Worm (Caenorhabditis elegans) whole organism, L2 larva: ENCODE data around the gene ZK856.19.

ENCODE experiments used
- C34F6.9 ChIP-seq: fragments of 150-350 bp; optimal IDR thresholded peaks from 2 replicates; lab custom pipeline; 2014; ENCODE audit warnings: missing biosample characterization, missing genetic modification characterization
- F13H6.1 ChIP-seq: sonication (generic microtip); optimal IDR thresholded peaks from 2 replicates; lab custom pipeline; 2016; ENCODE audit warnings: missing genetic modification characterization, missing compliant biosample characterization
- R02D3.7 ChIP-seq: fragments of 150-350 bp; optimal IDR thresholded peaks from 2 replicates; lab custom pipeline; 2014; ENCODE audit warnings: missing biosample characterization, missing genetic modification characterization
- Y55F3AM.14 ChIP-seq: fragments of 200-800 bp; sonication (Bioruptor generic); optimal IDR thresholded peaks from 2 replicates; lab custom pipeline; 2018; ENCODE audit warnings: mild to moderate bottlenecking, missing genetic modification characterization, missing compliant biosample characterization
- ZK546.5 ChIP-seq: sonication (generic microtip); optimal IDR thresholded peaks from 2 replicates; lab custom pipeline; 2017; ENCODE audit warnings: missing biosample characterization, missing genetic modification characterization
- alr-1 ChIP-seq: fragments of 150-350 bp; optimal IDR thresholded peaks from 2 replicates; lab custom pipeline; 2014; ENCODE audit warnings: missing biosample characterization, missing genetic modification characterization
- aly-2 ChIP-seq: fragments of 150-350 bp; optimal IDR thresholded peaks from 2 replicates; lab custom pipeline; 2014; ENCODE audit warnings: missing biosample characterization, missing genetic modification characterization
- ama-1 ChIP-seq: fragments of 150-350 bp; optimal IDR thresholded peaks from 2 replicates; lab custom pipeline; 2018; ENCODE audit warnings: inconsistent platforms
- blmp-1 ChIP-seq: sonication (generic microtip); optimal IDR thresholded peaks from 2 replicates; lab custom pipeline; 2017; ENCODE audit warnings: missing genetic modification characterization, mild to moderate bottlenecking, missing compliant biosample characterization, antibody characterized with exemption, moderate library complexity; ENCODE audit not compliant: insufficient read depth
- ceh-16 ChIP-seq: fragments of 150-350 bp; optimal IDR thresholded peaks from 2 replicates; lab custom pipeline; 2014; ENCODE audit warnings: missing biosample characterization, missing genetic modification characterization
- ceh-82 ChIP-seq: fragments of 150-350 bp; optimal IDR thresholded peaks from 2 replicates; lab custom pipeline; 2014; ENCODE audit warnings: missing biosample characterization, missing genetic modification characterization
- crh-2 ChIP-seq: sonication (generic microtip); optimal IDR thresholded peaks from 2 replicates; lab custom pipeline; 2017; ENCODE audit warnings: missing biosample characterization, missing genetic modification characterization
- dmd-4 ChIP-seq: sonication (generic microtip); optimal IDR thresholded peaks from 2 replicates; lab custom pipeline; 2017; ENCODE audit warnings: missing biosample characterization, missing genetic modification characterization
- egl-27 ChIP-seq: sonication (generic microtip); optimal IDR thresholded peaks from 3 replicates; lab custom pipeline; 2017; ENCODE audit warnings: missing biosample characterization, missing genetic modification reagents, missing genetic modification characterization
- elt-1 ChIP-seq: fragments of 150-350 bp; optimal IDR thresholded peaks from 2 replicates; lab custom pipeline; 2014; ENCODE audit warnings: missing biosample characterization, missing genetic modification characterization
- elt-3 ChIP-seq: sonication (generic microtip); optimal IDR thresholded peaks from 2 replicates; lab custom pipeline; 2017; ENCODE audit warnings: missing biosample characterization, missing genetic modification characterization
- fos-1 ChIP-seq: fragments of 150-350 bp; optimal IDR thresholded peaks from 2 replicates; lab custom pipeline; 2014; ENCODE audit warnings: missing biosample characterization, missing genetic modification characterization
- gmeb-1 ChIP-seq: fragments of 150-350 bp; optimal IDR thresholded peaks from 2 replicates; lab custom pipeline; 2014; ENCODE audit warnings: missing biosample characterization, missing genetic modification characterization
- lin-11 ChIP-seq: fragments of 150-350 bp; sonication (generic microtip); optimal IDR thresholded peaks from 2 replicates; lab custom pipeline; 2014; ENCODE audit warnings: missing biosample characterization, missing genetic modification characterization, inconsistent platforms, mixed read lengths
- lin-13 ChIP-seq: fragments of 150-350 bp; optimal IDR thresholded peaks from 2 replicates; lab custom pipeline; 2014; ENCODE audit warnings: missing biosample characterization, missing genetic modification reagents, missing genetic modification characterization
- lin-39 ChIP-seq: fragments of 150-350 bp; optimal IDR thresholded peaks from 2 replicates; lab custom pipeline; 2014; ENCODE audit warnings: missing biosample characterization, missing genetic modification reagents, missing genetic modification characterization
- lsy-2 ChIP-seq, 2 experiments: fragments of 150-350 bp in 1 of 2; sonication (generic microtip) in 1 of 2; optimal IDR thresholded peaks; 2 replicates each; lab custom pipeline; 2014 to 2017; ENCODE audit warnings: missing biosample characterization in 2 of 2, missing genetic modification characterization in 2 of 2
- mab-5 ChIP-seq: fragments of 150-350 bp; optimal IDR thresholded peaks from 2 replicates; lab custom pipeline; 2014; ENCODE audit warnings: missing biosample characterization, missing genetic modification characterization
- mbf-1 ChIP-seq: sonication (generic microtip); optimal IDR thresholded peaks from 2 replicates; lab custom pipeline; 2017; ENCODE audit warnings: missing biosample characterization, missing genetic modification characterization
- mdl-1 ChIP-seq, 2 experiments: fragments of 150-350 bp in 1 of 2; sonication (generic microtip) in 1 of 2; optimal IDR thresholded peaks; 2 replicates each; lab custom pipeline; 2017; ENCODE audit warnings: missing biosample characterization in 2 of 2, missing genetic modification characterization in 2 of 2
- nhr-10 ChIP-seq: sonication (generic microtip); optimal IDR thresholded peaks from 2 replicates; lab custom pipeline; 2017; ENCODE audit warnings: missing biosample characterization, missing genetic modification characterization
- nhr-11 ChIP-seq: fragments of 150-350 bp; optimal IDR thresholded peaks from 2 replicates; lab custom pipeline; 2014; ENCODE audit warnings: missing biosample characterization, missing genetic modification characterization
- nhr-12 ChIP-seq: fragments of 150-350 bp; optimal IDR thresholded peaks from 2 replicates; lab custom pipeline; 2014; ENCODE audit warnings: missing biosample characterization, missing genetic modification characterization
- nhr-129 ChIP-seq: fragments of 150-350 bp; optimal IDR thresholded peaks from 2 replicates; lab custom pipeline; 2014; ENCODE audit warnings: missing biosample characterization, missing genetic modification characterization
- nhr-21 ChIP-seq: fragments of 150-350 bp; optimal IDR thresholded peaks from 2 replicates; lab custom pipeline; 2014; ENCODE audit warnings: missing biosample characterization, missing genetic modification characterization
- nhr-23 ChIP-seq: fragments of 150-350 bp; optimal IDR thresholded peaks from 2 replicates; lab custom pipeline; 2014; ENCODE audit warnings: missing biosample characterization, missing genetic modification reagents, missing genetic modification characterization
- nhr-237 ChIP-seq: fragments of 150-350 bp; optimal IDR thresholded peaks from 2 replicates; lab custom pipeline; 2014; ENCODE audit warnings: missing biosample characterization, missing genetic modification characterization
- nhr-25 ChIP-seq: fragments of 150-350 bp; sonication (generic microtip); optimal IDR thresholded peaks from 3 replicates; lab custom pipeline; 2014; ENCODE audit warnings: missing biosample characterization, missing genetic modification characterization
- nhr-6 ChIP-seq: fragments of 150-350 bp; optimal IDR thresholded peaks from 2 replicates; lab custom pipeline; 2014; ENCODE audit warnings: missing biosample characterization, missing genetic modification characterization
- nhr-77 ChIP-seq: fragments of 150-350 bp; optimal IDR thresholded peaks from 2 replicates; lab custom pipeline; 2014; ENCODE audit warnings: missing biosample characterization, missing genetic modification characterization
- peb-1 ChIP-seq: fragments of 150-350 bp; optimal IDR thresholded peaks from 2 replicates; lab custom pipeline; 2014; ENCODE audit warnings: missing biosample characterization, missing genetic modification characterization
- sem-4 ChIP-seq: fragments of 150-350 bp; optimal IDR thresholded peaks from 2 replicates; lab custom pipeline; 2014; ENCODE audit warnings: missing biosample characterization, missing genetic modification reagents, missing genetic modification characterization
- skn-1 ChIP-seq: sonication (generic microtip); optimal IDR thresholded peaks from 2 replicates; lab custom pipeline; 2017; ENCODE audit warnings: missing biosample characterization, missing genetic modification characterization
- sma-3 ChIP-seq: sonication (generic microtip); optimal IDR thresholded peaks from 2 replicates; lab custom pipeline; 2016; ENCODE audit warnings: missing genetic modification reagents, missing genetic modification characterization, missing compliant biosample characterization
- sma-9 ChIP-seq, 2 experiments: fragments of 150-350 bp in 1 of 2; sonication (generic microtip) in 1 of 2; optimal IDR thresholded peaks; 2 replicates each; lab custom pipeline; 2014 to 2016; ENCODE audit warnings: missing genetic modification characterization in 2 of 2, mild to moderate bottlenecking in 1 of 2, missing biosample characterization in 1 of 2, missing compliant biosample characterization in 1 of 2, missing genetic modification reagents in 1 of 2, moderate library complexity in 1 of 2
- snpc-4 ChIP-seq: fragments of 150-350 bp; optimal IDR thresholded peaks from 2 replicates; lab custom pipeline; 2014; ENCODE audit warnings: missing biosample characterization, missing genetic modification characterization
- unc-39 ChIP-seq: fragments of 150-350 bp; optimal IDR thresholded peaks from 2 replicates; lab custom pipeline; 2014; ENCODE audit warnings: missing biosample characterization, missing genetic modification characterization
- unc-55 ChIP-seq: fragments of 150-350 bp; sonication (generic microtip); optimal IDR thresholded peaks from 3 replicates; lab custom pipeline; 2014; ENCODE audit warnings: missing biosample characterization, missing genetic modification reagents, missing genetic modification characterization
- unc-62 ChIP-seq: fragments of 150-350 bp; optimal IDR thresholded peaks from 2 replicates; lab custom pipeline; 2014; ENCODE audit warnings: missing biosample characterization, missing genetic modification reagents, missing genetic modification characterization
- zag-1 ChIP-seq: fragments of 150-350 bp; optimal IDR thresholded peaks from 2 replicates; lab custom pipeline; 2014; ENCODE audit warnings: missing biosample characterization, missing genetic modification characterization
- ztf-1 ChIP-seq: fragments of 200-800 bp; sonication (Bioruptor generic); conservative IDR thresholded peaks from 2 replicates; pipeline ENCODE4 v1.3.6; 2022; ENCODE audit warnings: missing genetic modification characterization, missing compliant biosample characterization
- ztf-11 ChIP-seq: sonication (generic microtip); optimal IDR thresholded peaks from 2 replicates; lab custom pipeline; 2017; ENCODE audit warnings: missing biosample characterization, missing genetic modification characterization
- ztf-4 ChIP-seq: fragments of 150-350 bp; optimal IDR thresholded peaks from 2 replicates; lab custom pipeline; 2014; ENCODE audit warnings: missing biosample characterization, missing genetic modification characterization

The ZK856.19 gene

ce11 chrV:10178166-10178565, 26.5 kb downstream of the ZK856.19 start (continued):
- TF ChIP-seq nhr-237 (tag; lab: Kevin White, UChicago) (no peak), egl-27 (tag; lab: Kevin White, UChicago) (no peak), nhr-77 (tag; lab: Kevin White, UChicago) (no peak), zag-1 (no peak), sma-3 (peak; percentile 72), ztf-1 (GFP tag; lab: Robert Waterston, UW) (no peak)

- peak; percentile 46 for TF ChIP-seq snpc-4 (tag; lab: Kevin White, UChicago)
- TF ChIP-seq unc-62: no peak
- TF ChIP-seq ceh-82: no peak
- peak; percentile 66 for TF ChIP-seq lin-39 (tag; lab: Kevin White, UChicago)
- no peak for TF ChIP-seq peb-1
- no peak for TF ChIP-seq nhr-77 (tag; lab: Kevin White, UChicago)
- TF ChIP-seq ama-1: no peak
- TF ChIP-seq nhr-6 (tag; lab: Kevin White, UChicago): peak; percentile 86
- TF ChIP-seq dmd-4 (tag; lab: Kevin White, UChicago): no peak
- no peak for TF ChIP-seq aly-2 (tag; lab: Kevin White, UChicago)
- no peak for TF ChIP-seq alr-1 (tag; lab: Kevin White, UChicago)
- no peak for TF ChIP-seq nhr-10
- TF ChIP-seq fos-1 (tag; lab: Kevin White, UChicago): peak; percentile 39
- peak; percentile 96 for TF ChIP-seq unc-55 (GFP tag; lab: Kevin White, UChicago)
- TF ChIP-seq lin-11 (tag; lab: Kevin White, UChicago): peak; percentile 97
- TF ChIP-seq F13H6.1 (tag; lab: Kevin White, UChicago): peak; percentile 79
- peak; percentile 67 for TF ChIP-seq lin-13 (GFP tag; lab: Kevin White, UChicago)
- TF ChIP-seq nhr-129: peak; percentile 92
- peak; percentile 40 for TF ChIP-seq ztf-11 (tag; lab: Kevin White, UChicago)
- no peak for TF ChIP-seq skn-1 (tag; lab: Kevin White, UChicago)
- peak; percentile 55 for TF ChIP-seq nhr-21 (tag; lab: Kevin White, UChicago)
- TF ChIP-seq nhr-23 (tag; lab: Kevin White, UChicago): no peak
- TF ChIP-seq elt-1: no peak
- TF ChIP-seq nhr-11: no peak
- peak; percentile 95 for TF ChIP-seq C34F6.9
- no peak for TF ChIP-seq sma-3
- peak; percentile 65 to 91 for TF ChIP-seq mdl-1 (tag; optimal IDR thresholded peaks at IDR 0.05; lab: Kevin White, UChicago)
- no peak for TF ChIP-seq ZK546.5 (tag; lab: Kevin White, UChicago)
- no peak for TF ChIP-seq elt-3
- TF ChIP-seq blmp-1 (tag; lab: Kevin White, UChicago): no peak
- TF ChIP-seq unc-39 (tag; lab: Kevin White, UChicago): peak; percentile 60
- peak; percentile 68 to 83 for TF ChIP-seq lsy-2 (tag; optimal IDR thresholded peaks at IDR 0.05; lab: Kevin White, UChicago)
- peak; percentile 79 for TF ChIP-seq sma-9 (GFP tag; optimal IDR thresholded peaks at IDR 0.05; lab: Kevin White, UChicago)
- no peak for TF ChIP-seq sma-9 (tag; optimal IDR thresholded peaks at IDR 0.05; lab: Kevin White, UChicago)
- TF ChIP-seq R02D3.7: no peak
- no peak for TF ChIP-seq nhr-25 (tag; lab: Kevin White, UChicago)
- peak; percentile 95 for TF ChIP-seq zag-1
- no peak for TF ChIP-seq gmeb-1
- peak; percentile 75 for TF ChIP-seq mab-5 (tag; lab: Kevin White, UChicago)
- peak; percentile 67 for TF ChIP-seq sem-4 (tag; lab: Kevin White, UChicago)
- no peak for TF ChIP-seq mbf-1 (tag; lab: Kevin White, UChicago)
- no peak for TF ChIP-seq nhr-237 (tag; lab: Kevin White, UChicago)
- TF ChIP-seq ztf-1 (GFP tag; lab: Robert Waterston, UW): no peak
- peak; percentile 59 for TF ChIP-seq Y55F3AM.14
- peak; percentile 58 for TF ChIP-seq ztf-4
- TF ChIP-seq egl-27 (tag; lab: Kevin White, UChicago): peak; percentile 60
- TF ChIP-seq nhr-12 (tag; lab: Kevin White, UChicago): no peak
- TF ChIP-seq crh-2 (tag; lab: Kevin White, UChicago): peak; percentile 81
- TF ChIP-seq ceh-16 (tag; lab: Kevin White, UChicago): no peak
Measured at ce11 chrV:10174632-10175075, 30.1 kb downstream of the ZK856.19 start.
